Fruit fly (Drosophila melanogaster) whole organism, embryonic: ENCODE results near the gene Cpr97Ea.

Source experiments
- ATbp ChIP-seq: fragments of 200-800 bp; sonication (Bioruptor generic); optimal IDR thresholded peaks from 2 replicates; lab custom pipeline; 2017; ENCODE audit warnings: missing biosample characterization, mild to moderate bottlenecking, missing genetic modification characterization, missing genetic modification reagents
- Atf-2 ChIP-seq: fragments of 200-800 bp; sonication (Bioruptor generic); optimal IDR thresholded peaks from 2 replicates; lab custom pipeline; 2016; ENCODE audit warnings: missing biosample characterization, missing genetic modification characterization
- CG10565 ChIP-seq: fragments of 200-800 bp; sonication (Bioruptor generic); optimal IDR thresholded peaks from 3 replicates; lab custom pipeline; 2016; ENCODE audit warnings: missing biosample characterization, mild to moderate bottlenecking, missing genetic modification characterization
- CG11247 ChIP-seq: fragments of 200-800 bp; sonication (Bioruptor generic); IDR thresholded peaks from 2 replicates; pipeline ENCODE4 v1.3.6; 2022; ENCODE audit warnings: missing biosample characterization, missing genetic modification characterization
- CG12104 ChIP-seq: fragments of 200-800 bp; sonication (Bioruptor generic); optimal IDR thresholded peaks from 3 replicates; lab custom pipeline; 2016; ENCODE audit warnings: missing biosample characterization, missing genetic modification characterization
- CG13123 ChIP-seq: fragments of 200-800 bp; sonication (Bioruptor generic); optimal IDR thresholded peaks from 2 replicates; lab custom pipeline; 2016; ENCODE audit warnings: missing biosample characterization, missing genetic modification characterization
- CG13775 ChIP-seq: fragments of 200-800 bp; sonication (Bioruptor generic); optimal IDR thresholded peaks from 3 replicates; lab custom pipeline; 2017; ENCODE audit warnings: missing biosample characterization, mild to moderate bottlenecking, missing genetic modification characterization
- CG15011 ChIP-seq: fragments of 200-800 bp; sonication (Bioruptor generic); optimal IDR thresholded peaks from 3 replicates; lab custom pipeline; 2018; ENCODE audit warnings: missing biosample characterization, mild to moderate bottlenecking, missing genetic modification characterization
- CG15696 ChIP-seq: fragments of 200-800 bp; sonication (Bioruptor generic); optimal IDR thresholded peaks from 2 replicates; lab custom pipeline; 2019; ENCODE audit warnings: missing biosample characterization, mild to moderate bottlenecking, missing genetic modification characterization, moderate library complexity
- CG17802 ChIP-seq: fragments of 200-800 bp; sonication (Bioruptor generic); optimal IDR thresholded peaks from 2 replicates; lab custom pipeline; 2018; ENCODE audit warnings: missing biosample characterization, mild to moderate bottlenecking, missing genetic modification characterization, moderate library complexity
- CG1832 ChIP-seq: fragments of 200-800 bp; sonication (Bioruptor generic); optimal IDR thresholded peaks from 2 replicates; lab custom pipeline; 2017; ENCODE audit warnings: missing biosample characterization, mild to moderate bottlenecking, missing genetic modification characterization, inconsistent platforms
- CG18619 ChIP-seq: fragments of 200-800 bp; sonication (Bioruptor generic); optimal IDR thresholded peaks from 3 replicates; lab custom pipeline; 2017; ENCODE audit warnings: missing biosample characterization, mild to moderate bottlenecking, missing genetic modification characterization
- CG2129 ChIP-seq: fragments of 200-800 bp; sonication (Bioruptor generic); IDR thresholded peaks from 2 replicates; pipeline ENCODE4 v1.3.6; 2022; ENCODE audit warnings: missing biosample characterization, missing genetic modification characterization; ENCODE audit not compliant: partially characterized antibody
- CG2202 ChIP-seq: fragments of 200-800 bp; sonication (Bioruptor generic); optimal IDR thresholded peaks from 2 replicates; lab custom pipeline; 2018; ENCODE audit warnings: missing biosample characterization, mild to moderate bottlenecking, missing genetic modification characterization
- CG30403 ChIP-seq: fragments of 200-800 bp; sonication (Bioruptor generic); optimal IDR thresholded peaks from 3 replicates; lab custom pipeline; 2016; ENCODE audit warnings: missing biosample characterization, missing genetic modification characterization
- CG3065 ChIP-seq: fragments of 200-800 bp; sonication (Bioruptor generic); optimal IDR thresholded peaks from 2 replicates; lab custom pipeline; 2016; ENCODE audit warnings: missing biosample characterization, missing genetic modification characterization
- CG34422 ChIP-seq: fragments of 200-800 bp; sonication (Bioruptor generic); IDR thresholded peaks from 3 replicates; pipeline ENCODE4 v1.3.6; 2022; ENCODE audit warnings: missing biosample characterization, missing genetic modification characterization
- CG6272 ChIP-seq: fragments of 200-800 bp; sonication (Bioruptor generic); IDR thresholded peaks from 2 replicates; pipeline ENCODE4 v1.3.6; 2022; ENCODE audit warnings: missing biosample characterization, missing genetic modification characterization
- CG6654 ChIP-seq: fragments of 200-800 bp; sonication (Bioruptor generic); optimal IDR thresholded peaks from 2 replicates; lab custom pipeline; 2017; ENCODE audit warnings: missing biosample characterization, mild to moderate bottlenecking, missing genetic modification characterization
- CG7839 ChIP-seq: fragments of 200-800 bp; sonication (Bioruptor generic); optimal IDR thresholded peaks from 3 replicates; lab custom pipeline; 2018; ENCODE audit warnings: missing biosample characterization, mild to moderate bottlenecking, missing genetic modification characterization, moderate library complexity
- CG7963 ChIP-seq: fragments of 200-800 bp; sonication (Bioruptor generic); IDR thresholded peaks from 3 replicates; pipeline ENCODE4 v1.3.6; 2022; ENCODE audit warnings: missing biosample characterization, missing genetic modification characterization; ENCODE audit not compliant: partially characterized antibody
- Dbx ChIP-seq: fragments of 200-800 bp; sonication (Bioruptor generic); IDR thresholded peaks from 3 replicates; pipeline ENCODE4 v1.3.6; 2022; ENCODE audit warnings: missing biosample characterization, missing genetic modification characterization
- Drgx ChIP-seq: fragments of 200-800 bp; sonication (Bioruptor generic); IDR thresholded peaks from 2 replicates; pipeline ENCODE4 v1.3.6; 2022; ENCODE audit warnings: missing biosample characterization, missing genetic modification characterization
- E2f1 ChIP-seq: fragments of 200-800 bp; sonication (Bioruptor generic); IDR thresholded peaks from 2 replicates; pipeline ENCODE4 v1.3.6; 2022; ENCODE audit warnings: missing biosample characterization, missing genetic modification characterization
- HHEX ChIP-seq: fragments of 200-800 bp; sonication (Bioruptor generic); optimal IDR thresholded peaks from 3 replicates; lab custom pipeline; 2017; ENCODE audit warnings: missing biosample characterization, mild to moderate bottlenecking, missing genetic modification characterization, missing genetic modification reagents
- Hmr ChIP-seq: fragments of 200-800 bp; sonication (Bioruptor generic); optimal IDR thresholded peaks from 3 replicates; lab custom pipeline; 2017; ENCODE audit warnings: mild to moderate bottlenecking, missing biosample characterization, missing genetic modification reagents, missing genetic modification characterization
- Kr ChIP-seq: fragments of 200-800 bp; sonication (Bioruptor generic); optimal IDR thresholded peaks from 2 replicates; lab custom pipeline; 2017; ENCODE audit warnings: missing biosample characterization, mild to moderate bottlenecking, missing genetic modification characterization
- Lim3 ChIP-seq: fragments of 200-800 bp; sonication (Bioruptor generic); IDR thresholded peaks from 2 replicates; pipeline ENCODE4 v1.3.6; 2022; ENCODE audit warnings: missing biosample characterization, missing genetic modification characterization
- Lpt ChIP-seq: fragments of >200 bp; optimal IDR thresholded peaks from 2 replicates; lab custom pipeline; 2018; ENCODE audit warnings: missing biosample characterization, missing genetic modification characterization
- Ptx1 ChIP-seq: fragments of 200-800 bp; sonication (Bioruptor generic); IDR thresholded peaks from 2 replicates; pipeline ENCODE4 v1.3.6; 2022; ENCODE audit warnings: missing biosample characterization, missing genetic modification characterization
- Sox102F ChIP-seq: fragments of 200-800 bp; sonication (Bioruptor generic); optimal IDR thresholded peaks from 2 replicates; lab custom pipeline; 2018; ENCODE audit warnings: missing biosample characterization, mild to moderate bottlenecking, missing genetic modification characterization, moderate library complexity
- Spps ChIP-seq: fragments of 200-800 bp; sonication (Bioruptor generic); optimal IDR thresholded peaks from 2 replicates; lab custom pipeline; 2018; ENCODE audit warnings: missing biosample characterization, mild to moderate bottlenecking, missing genetic modification characterization
- Vsx1 ChIP-seq: fragments of 200-800 bp; sonication (Bioruptor generic); optimal IDR thresholded peaks from 2 replicates; lab custom pipeline; 2017; ENCODE audit warnings: missing biosample characterization, mild to moderate bottlenecking, missing genetic modification characterization, missing genetic modification reagents
- al ChIP-seq: fragments of 200-800 bp; sonication (Bioruptor generic); IDR thresholded peaks from 2 replicates; pipeline ENCODE4 v1.3.6; 2022; ENCODE audit warnings: missing biosample characterization, missing genetic modification characterization
- bsh ChIP-seq, 2 experiments: fragments of 200-800 bp; sonication (Bioruptor generic); optimal IDR thresholded peaks; 2 replicates each; lab custom pipeline; 2017 to 2018; ENCODE audit warnings: mild to moderate bottlenecking in 2 of 2, missing biosample characterization in 2 of 2, missing genetic modification characterization in 2 of 2, moderate library complexity in 1 of 2
- cg ChIP-seq: fragments of 200-800 bp; sonication (Bioruptor generic); optimal IDR thresholded peaks from 3 replicates; lab custom pipeline; 2019; ENCODE audit warnings: missing biosample characterization, mild to moderate bottlenecking, missing genetic modification characterization, moderate library complexity
- chinmo ChIP-seq: fragments of 200-800 bp; sonication (Bioruptor generic); IDR thresholded peaks from 4 replicates; pipeline ENCODE4 v1.3.6; 2022; ENCODE audit warnings: missing biosample characterization, missing genetic modification characterization; ENCODE audit not compliant: partially characterized antibody
- dmrt11E ChIP-seq: fragments of 200-800 bp; sonication (Bioruptor generic); optimal IDR thresholded peaks from 3 replicates; lab custom pipeline; 2018; ENCODE audit warnings: missing biosample characterization, mild to moderate bottlenecking, missing genetic modification characterization, moderate library complexity
- eve ChIP-seq, 2 experiments: fragments of >200 bp; optimal IDR thresholded peaks; 2 replicates each; lab custom pipeline; 2017; ENCODE audit warnings: missing biosample characterization in 2 of 2, missing genetic modification characterization in 2 of 2
- kay ChIP-seq: fragments of 200-800 bp; sonication (Bioruptor generic); optimal IDR thresholded peaks from 2 replicates; lab custom pipeline; 2016; ENCODE audit warnings: missing biosample characterization, missing genetic modification characterization
- lab ChIP-seq: fragments of 200-800 bp; sonication (Bioruptor generic); optimal IDR thresholded peaks from 3 replicates; lab custom pipeline; 2017; ENCODE audit warnings: missing biosample characterization, missing genetic modification characterization, mild to moderate bottlenecking, moderate library complexity, missing genetic modification reagents
- otp ChIP-seq: fragments of 200-800 bp; sonication (Bioruptor generic); IDR thresholded peaks from 3 replicates; pipeline ENCODE4, ENCODE4 v1.3.6; 2022; ENCODE audit warnings: missing biosample characterization, missing genetic modification characterization
- p53 ChIP-seq: fragments of 200-800 bp; sonication (Bioruptor generic); optimal IDR thresholded peaks from 2 replicates; lab custom pipeline; 2016; ENCODE audit warnings: missing biosample characterization, missing genetic modification characterization
- peb ChIP-seq: fragments of 200-800 bp; sonication (Bioruptor generic); IDR thresholded peaks from 2 replicates; pipeline ENCODE4 v1.3.6; 2022; ENCODE audit warnings: missing biosample characterization, missing genetic modification characterization
- ranshi ChIP-seq: fragments of 200-800 bp; sonication (Bioruptor generic); IDR thresholded peaks from 2 replicates; pipeline ENCODE4 v1.3.6; 2022; ENCODE audit warnings: missing biosample characterization, missing genetic modification characterization
- sug ChIP-seq: fragments of 200-800 bp; optimal IDR thresholded peaks from 2 replicates; lab custom pipeline; 2019; ENCODE audit warnings: missing biosample characterization, mild to moderate bottlenecking, missing genetic modification characterization, moderate library complexity
- tup ChIP-seq: fragments of 200-800 bp; sonication (Bioruptor generic); optimal IDR thresholded peaks from 2 replicates; lab custom pipeline; 2016; ENCODE audit warnings: missing biosample characterization, mild to moderate bottlenecking, missing genetic modification characterization, moderate library complexity
- wdn ChIP-seq: fragments of 200-800 bp; sonication (Bioruptor generic); IDR thresholded peaks from 2 replicates; pipeline ENCODE4 v1.3.6; 2022; ENCODE audit warnings: missing biosample characterization, missing genetic modification characterization

The Cpr97Ea gene

dm6 chr3R:27111784-27112602 lies 24.4 kb upstream of the Cpr97Ea start, which contains the start of the genes gb and CG5815 (continued):
- TF ChIP-seq chinmo (GFP tag; lab: Robert Waterston, UW) (peak; percentile 74; the same call in 2 of the 4 replicates), ranshi (peak; percentile 89), sug (tag; lab: Kevin White, UChicago) (no peak), CG34422 (GFP tag; lab: Robert Waterston, UW) (peak; percentile 72), ATbp (peak; percentile 54), CG15696 (tag; lab: Kevin White, UChicago) (peak; percentile 93), bsh (GFP tag; optimal IDR thresholded peaks at IDR 0.05; lab: Kevin White, UChicago) (peak; percentile 60 to 90), CG12104 (GFP tag; lab: Kevin White, UChicago) (peak; percentile 85), dmrt11E (tag; lab: Kevin White, UChicago) (peak; percentile 87), CG17802 (peak; percentile 75), CG10565 (GFP tag; lab: Kevin White, UChicago) (peak; percentile 32), CG3065 (GFP tag; lab: Kevin White, UChicago) (peak; percentile 67), CG7839 (tag; lab: Kevin White, UChicago) (peak; percentile 88), cg (GFP tag; lab: Kevin White, UChicago) (peak; percentile 75), Ptx1 (peak; percentile 94), CG1832 (GFP tag; lab: Kevin White, UChicago) (peak; percentile 77), Atf-2 (GFP tag; lab: Kevin White, UChicago) (peak; percentile 59), Spps (peak; percentile 45), lab (GFP tag; lab: Kevin White, UChicago) (peak; percentile 95), eve (GFP tag; optimal IDR thresholded peaks at IDR 0.05; lab: Kevin White, UChicago) (no peak), CG13775 (peak; percentile 94), kay (GFP tag; lab: Kevin White, UChicago) (peak; percentile 80), CG18619 (GFP tag; lab: Kevin White, UChicago) (peak; percentile 93), Sox102F (GFP tag; lab: Kevin White, UChicago) (peak; percentile 92), p53 (GFP tag; lab: Kevin White, UChicago) (no peak), Lim3 (GFP tag; lab: Robert Waterston, UW) (peak; percentile 60; the same call in 1 of the 2 replicates), CG2202 (tag; lab: Kevin White, UChicago) (peak; percentile 79), tup (GFP tag; lab: Kevin White, UChicago) (peak; percentile 84), CG11247 (GFP tag; lab: Robert Waterston, UW) (peak; percentile 89), Drgx (peak; percentile 91), Dbx (peak; percentile 95), CG13123 (peak; percentile 83), Vsx1 (GFP tag; lab: Kevin White, UChicago) (no peak), Hmr (peak; percentile 95), CG30403 (GFP tag; lab: Kevin White, UChicago) (peak; percentile 94), otp (peak; percentile 85), HHEX (peak; percentile 89), wdn (GFP tag; lab: Robert Waterston, UW) (peak; percentile 89), E2f1 (GFP tag; lab: Robert Waterston, UW) (peak; percentile 84), al (GFP tag; lab: Robert Waterston, UW) (peak; percentile 93), CG15011 (GFP tag; lab: Kevin White, UChicago) (peak; percentile 76), CG2129 (peak; percentile 96), peb (peak; percentile 73), CG6654 (peak; percentile 73), CG6272 (GFP tag; lab: Robert Waterston, UW) (peak; percentile 85), Lpt (no peak), Kr (GFP tag; lab: Kevin White, UChicago) (no peak), CG7963 (peak; percentile 88)
